Worm (Caenorhabditis elegans) whole organism, L3 larva: ENCODE results near the gene C03F11.2.

ENCODE experiments used
- ceh-82 ChIP-seq: fragments of 150-350 bp; optimal IDR thresholded peaks from 2 replicates; lab custom pipeline; 2014; ENCODE audit warnings: missing biosample characterization, missing genetic modification characterization
- elt-2 ChIP-seq: sonication (generic microtip); optimal IDR thresholded peaks from 2 replicates; lab custom pipeline; 2016; ENCODE audit warnings: missing genetic modification reagents, mild to moderate bottlenecking, missing genetic modification characterization, missing compliant biosample characterization
- elt-3 ChIP-seq, 3 experiments: fragments of 150-350 bp in 1 of 3; sonication (generic microtip) in 2 of 3; optimal IDR thresholded peaks; 2 replicates in 2 of 3; 4 replicates in 1 of 3; lab custom pipeline; 2014 to 2017; ENCODE audit warnings: missing biosample characterization in 3 of 3, missing genetic modification characterization in 3 of 3
- lin-39 ChIP-seq: fragments of 150-350 bp; optimal IDR thresholded peaks from 2 replicates; lab custom pipeline; 2018; ENCODE audit warnings: missing biosample characterization, missing genetic modification reagents, missing genetic modification characterization
- pha-4 ChIP-seq: fragments of 150-350 bp; optimal IDR thresholded peaks from 2 replicates; lab custom pipeline; 2014; ENCODE audit warnings: missing biosample characterization, missing genetic modification reagents, missing genetic modification characterization
- ztf-11 ChIP-seq: fragments of 150-350 bp; optimal IDR thresholded peaks from 2 replicates; lab custom pipeline; 2014; ENCODE audit warnings: missing biosample characterization, missing genetic modification characterization

- TF ChIP-seq pha-4: no peak
- TF ChIP-seq elt-3 (tag; optimal IDR thresholded peaks at IDR 0.05; lab: Kevin White, UChicago): no peak
- no peak for TF ChIP-seq ceh-82 (tag; lab: Kevin White, UChicago)
- TF ChIP-seq ztf-11: no peak
- TF ChIP-seq lin-39 (tag; lab: Kevin White, UChicago): peak; percentile 60
- peak; percentile 63 for TF ChIP-seq elt-2 (tag; lab: Kevin White, UChicago)
Measured at ce11 chrX:5354022-5354876, 43.0 kb downstream of the C03F11.2 start, which contains the start of gene pfn-2.
